Worm (Caenorhabditis elegans) whole organism, L4/young adult: Measurements from ENCODE around the gene H12I13.6.

Experiments used
- dao-5 ChIP-seq: sonication (generic microtip); optimal IDR thresholded peaks from 2 replicates; lab custom pipeline; 2016; ENCODE audit warnings: missing genotype, missing genetic modification characterization, moderate library complexity, missing compliant biosample characterization
- him-1 ChIP-seq: sonication (generic microtip); optimal IDR thresholded peaks from 2 replicates; lab custom pipeline; 2016; ENCODE audit warnings: missing genotype, missing genetic modification reagents, missing genetic modification characterization, missing compliant biosample characterization

- no peak for TF ChIP-seq him-1 (tag; lab: Kevin White, UChicago)
- TF ChIP-seq dao-5 (tag; lab: Kevin White, UChicago) = no peak
Measured at ce11 chrII:6118163-6118562, 40.5 kb downstream of the H12I13.6 start, which contains the start of gene C29H12.6.
